Worm (Caenorhabditis elegans) whole organism, L2 larva: Measurements from ENCODE around the gene pek-1.

Experiments used
- ama-1 ChIP-seq: fragments of 150-350 bp; optimal IDR thresholded peaks from 2 replicates; lab custom pipeline; 2018; ENCODE audit warnings: inconsistent platforms
- lsy-2 ChIP-seq, 2 experiments: fragments of 150-350 bp in 1 of 2; sonication (generic microtip) in 1 of 2; optimal IDR thresholded peaks; 2 replicates each; lab custom pipeline; 2014 to 2017; ENCODE audit warnings: missing biosample characterization in 2 of 2, missing genetic modification characterization in 2 of 2
- mdl-1 ChIP-seq, 2 experiments: fragments of 150-350 bp in 1 of 2; sonication (generic microtip) in 1 of 2; optimal IDR thresholded peaks; 2 replicates each; lab custom pipeline; 2017; ENCODE audit warnings: missing biosample characterization in 2 of 2, missing genetic modification characterization in 2 of 2
- nhr-11 ChIP-seq: fragments of 150-350 bp; optimal IDR thresholded peaks from 2 replicates; lab custom pipeline; 2014; ENCODE audit warnings: missing biosample characterization, missing genetic modification characterization
- nhr-237 ChIP-seq: fragments of 150-350 bp; optimal IDR thresholded peaks from 2 replicates; lab custom pipeline; 2014; ENCODE audit warnings: missing biosample characterization, missing genetic modification characterization
- nhr-25 ChIP-seq: fragments of 150-350 bp; sonication (generic microtip); optimal IDR thresholded peaks from 3 replicates; lab custom pipeline; 2014; ENCODE audit warnings: missing biosample characterization, missing genetic modification characterization

DNA sequence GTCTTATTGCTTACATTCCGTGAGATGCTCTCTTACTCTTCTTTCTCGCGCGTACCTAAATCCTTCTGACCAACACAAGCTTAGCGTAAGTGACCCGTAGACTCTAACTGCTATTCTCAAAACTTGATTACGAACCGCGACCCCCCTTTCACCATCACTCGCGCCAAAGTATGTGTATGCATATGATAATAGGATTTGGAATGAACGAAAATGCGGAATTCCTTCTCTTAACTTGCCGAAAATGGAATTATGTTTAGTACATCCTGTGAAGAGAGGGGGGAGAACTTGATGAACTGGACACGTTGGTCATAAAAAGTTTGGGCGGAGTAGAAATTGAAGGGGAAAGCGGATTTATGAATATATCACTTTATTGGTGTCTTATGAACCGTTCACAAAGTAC, 27.8 kb downstream of the pek-1 start:
- no peak for TF ChIP-seq ama-1 (lab: Kevin White, UChicago)
- no peak for TF ChIP-seq nhr-11
- TF ChIP-seq nhr-25 (tag; lab: Kevin White, UChicago) = no peak
- no peak for TF ChIP-seq mdl-1 (tag; optimal IDR thresholded peaks at IDR 0.05; lab: Kevin White, UChicago)
- no peak for TF ChIP-seq nhr-237
- TF ChIP-seq lsy-2 (tag; optimal IDR thresholded peaks at IDR 0.05; lab: Kevin White, UChicago) = no peak
